Worm (Caenorhabditis elegans) whole organism, L2 larva: ENCODE data around the gene T19C9.8.

Experiments
- aly-2 ChIP-seq: fragments of 150-350 bp; optimal IDR thresholded peaks from 2 replicates; lab custom pipeline; 2014; ENCODE audit warnings: missing biosample characterization, missing genetic modification characterization
- dmd-4 ChIP-seq: sonication (generic microtip); optimal IDR thresholded peaks from 2 replicates; lab custom pipeline; 2017; ENCODE audit warnings: missing biosample characterization, missing genetic modification characterization
- egl-27 ChIP-seq: sonication (generic microtip); optimal IDR thresholded peaks from 3 replicates; lab custom pipeline; 2017; ENCODE audit warnings: missing biosample characterization, missing genetic modification reagents, missing genetic modification characterization
- elt-3 ChIP-seq: sonication (generic microtip); optimal IDR thresholded peaks from 2 replicates; lab custom pipeline; 2017; ENCODE audit warnings: missing biosample characterization, missing genetic modification characterization
- lin-39 ChIP-seq: fragments of 150-350 bp; optimal IDR thresholded peaks from 2 replicates; lab custom pipeline; 2014; ENCODE audit warnings: missing biosample characterization, missing genetic modification reagents, missing genetic modification characterization
- lsy-2 ChIP-seq, 2 experiments: fragments of 150-350 bp in 1 of 2; sonication (generic microtip) in 1 of 2; optimal IDR thresholded peaks; 2 replicates each; lab custom pipeline; 2014 to 2017; ENCODE audit warnings: missing biosample characterization in 2 of 2, missing genetic modification characterization in 2 of 2
- nhr-23 ChIP-seq: fragments of 150-350 bp; optimal IDR thresholded peaks from 2 replicates; lab custom pipeline; 2014; ENCODE audit warnings: missing biosample characterization, missing genetic modification reagents, missing genetic modification characterization
- nhr-77 ChIP-seq: fragments of 150-350 bp; optimal IDR thresholded peaks from 2 replicates; lab custom pipeline; 2014; ENCODE audit warnings: missing biosample characterization, missing genetic modification characterization
- snpc-4 ChIP-seq: fragments of 150-350 bp; optimal IDR thresholded peaks from 2 replicates; lab custom pipeline; 2014; ENCODE audit warnings: missing biosample characterization, missing genetic modification characterization
- unc-62 ChIP-seq: fragments of 150-350 bp; optimal IDR thresholded peaks from 2 replicates; lab custom pipeline; 2014; ENCODE audit warnings: missing biosample characterization, missing genetic modification reagents, missing genetic modification characterization
- zag-1 ChIP-seq: fragments of 150-350 bp; optimal IDR thresholded peaks from 2 replicates; lab custom pipeline; 2014; ENCODE audit warnings: missing biosample characterization, missing genetic modification characterization
- ztf-11 ChIP-seq: sonication (generic microtip); optimal IDR thresholded peaks from 2 replicates; lab custom pipeline; 2017; ENCODE audit warnings: missing biosample characterization, missing genetic modification characterization

ce11 chrV:17242552-17242951 lies 3.7 kb downstream of the T19C9.8 start, which contains the start of gene Y68A4B.3:
- no peak for TF ChIP-seq ztf-11
- no peak for TF ChIP-seq snpc-4 (tag; lab: Kevin White, UChicago)
- TF ChIP-seq elt-3 = no peak
- TF ChIP-seq dmd-4 = no peak
- no peak for TF ChIP-seq lsy-2 (tag; optimal IDR thresholded peaks at IDR 0.05; lab: Kevin White, UChicago)
- no peak for TF ChIP-seq aly-2 (tag; lab: Kevin White, UChicago)
- no peak for TF ChIP-seq zag-1 (tag; lab: Kevin White, UChicago)
- no peak for TF ChIP-seq lin-39 (tag; lab: Kevin White, UChicago)
- no peak for TF ChIP-seq egl-27 (tag; lab: Kevin White, UChicago)
- TF ChIP-seq unc-62 (GFP tag; lab: Kevin White, UChicago) = no peak
- no peak for TF ChIP-seq nhr-77 (tag; lab: Kevin White, UChicago)
- no peak for TF ChIP-seq nhr-23 (tag; lab: Kevin White, UChicago)
